Fruit fly (Drosophila melanogaster): ENCODE data around the gene Sfp35C.

DNA sequence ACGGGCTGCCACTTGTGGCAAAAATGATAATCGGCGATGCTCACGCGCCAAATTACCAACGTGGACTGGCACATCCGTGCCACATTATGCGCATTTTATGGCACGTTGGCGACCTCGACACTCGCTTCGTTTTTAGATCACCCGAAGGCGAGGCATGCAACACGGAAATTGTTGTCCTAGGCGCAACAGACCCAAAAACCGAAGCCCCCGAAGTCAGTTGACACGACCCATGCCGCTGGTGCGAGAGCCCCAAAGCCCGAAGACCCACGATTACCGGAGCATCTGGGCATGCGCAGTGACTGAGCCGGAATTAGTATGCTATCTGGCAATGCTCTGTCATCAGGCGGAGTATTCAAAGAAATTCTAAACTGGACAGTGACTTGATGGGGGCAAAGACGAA, 1.5 kb downstream of the Sfp35C start, which contains the start of gene CG4168:
- TF ChIP-seq psq (optimal IDR thresholded peaks at IDR 0.05) = no peak
- TF ChIP-seq Myc (optimal IDR thresholded peaks at IDR 0.05) = no peak
- TF ChIP-seq h (optimal IDR thresholded peaks at IDR 0.05) = no peak
- no peak for TF ChIP-seq ttk (optimal IDR thresholded peaks at IDR 0.05)
- no peak for TF ChIP-seq insv (optimal IDR thresholded peaks at IDR 0.05)
- TF ChIP-seq Sin3A (optimal IDR thresholded peaks at IDR 0.05) = no peak
